Worm (Caenorhabditis elegans): ENCODE data around the gene rpt-4.

DNA sequence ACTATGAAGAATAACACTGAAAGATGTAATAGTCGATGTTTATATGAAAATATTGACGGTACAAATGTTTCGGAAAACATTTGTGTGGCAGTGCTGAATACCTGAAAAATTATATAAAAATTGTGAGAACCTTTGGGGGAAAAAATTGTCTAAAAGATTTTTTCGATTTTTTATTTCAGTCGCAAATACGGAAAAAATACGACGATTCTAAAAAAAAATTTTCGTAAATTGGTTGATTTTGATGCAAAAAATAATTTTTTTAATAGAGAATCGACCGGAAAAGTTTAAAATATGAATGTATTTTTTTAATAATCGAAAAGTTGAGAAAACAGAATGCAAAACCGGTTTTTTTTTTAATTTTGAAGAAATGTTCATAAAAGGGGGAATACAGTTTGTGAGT lies 49.2 kb upstream of the rpt-4 start, which contains the start of gene C50D2.7:
- TF ChIP-seq ama-1 (optimal IDR thresholded peaks at IDR 0.05) (no peak), ceh-82 (tag; optimal IDR thresholded peaks at IDR 0.05) (no peak), snpc-4 (tag; optimal IDR thresholded peaks at IDR 0.05) (no peak), nhr-23 (tag; optimal IDR thresholded peaks at IDR 0.05) (no peak), zag-1 (tag; optimal IDR thresholded peaks at IDR 0.05) (no peak), unc-39 (tag; optimal IDR thresholded peaks at IDR 0.05) (no peak), nhr-11 (tag; optimal IDR thresholded peaks at IDR 0.05) (no peak), fos-1 (tag; optimal IDR thresholded peaks at IDR 0.05) (no peak), nhr-12 (tag; optimal IDR thresholded peaks at IDR 0.05) (no peak), mdl-1 (tag; optimal IDR thresholded peaks at IDR 0.05) (no peak), unc-62 (GFP tag; optimal IDR thresholded peaks at IDR 0.05) (no peak), aly-2 (tag; optimal IDR thresholded peaks at IDR 0.05) (no peak), mbf-1 (tag; optimal IDR thresholded peaks at IDR 0.05) (no peak), alr-1 (tag; optimal IDR thresholded peaks at IDR 0.05) (no peak)

Measured in whole organism, L2 larva.